Worm (Caenorhabditis elegans): ENCODE data around the gene F41G4.7.

- TF ChIP-seq dao-5 (tag; optimal IDR thresholded peaks at IDR 0.05) (no peak), him-1 (tag; optimal IDR thresholded peaks at IDR 0.05) (no peak), W03F9.2 (tag; optimal IDR thresholded peaks at IDR 0.05) (no peak)
Measured at ce11 chrX:16795978-16796377, 40.2 kb downstream of the F41G4.7 start, which contains the start of gene aak-2.
